Comparison of ENCODE assay signal across 5 worm cellular contexts in the genomic region with DNA sequence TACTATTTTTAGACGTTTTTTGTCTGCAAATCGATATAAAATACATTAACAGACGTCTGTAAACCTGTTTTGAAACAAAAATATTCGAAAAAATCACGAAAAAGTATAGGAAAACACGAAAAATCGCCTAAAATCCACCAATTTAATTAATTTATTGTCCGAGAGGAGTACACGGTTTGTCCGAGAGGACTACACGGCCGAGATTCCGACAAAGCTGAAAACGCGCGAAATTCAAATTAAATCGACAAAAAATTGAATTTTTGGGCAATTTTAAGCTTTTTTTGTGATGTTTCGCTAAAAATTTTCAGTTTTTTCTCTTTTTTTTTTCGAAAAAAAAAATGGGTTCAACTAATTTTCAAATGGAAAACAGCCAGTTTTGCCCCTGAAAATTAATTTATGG.
A peak's percentile ranks its signal among the peaks of the same experiment; 100 is the strongest.
TF ChIP-seq lines count a peak whose summit lies in the region.

No protein-coding gene starts in this region.

TF ChIP-seq in whole organism, L1 larva, 84 proteins besides CTCF, POLR2A, EP300 and RAD21 (continues in another document):
- TF ChIP-seq aly-2 (tag; optimal IDR thresholded peaks at IDR 0.05; lab: Kevin White, UChicago) (no peak), hlh-4 (tag; optimal IDR thresholded peaks at IDR 0.05; lab: Kevin White, UChicago) (no peak), alr-1 (tag; optimal IDR thresholded peaks at IDR 0.05; lab: Kevin White, UChicago; ENCODE audit: borderline replicate concordance) (no peak), nhr-90 (tag; optimal IDR thresholded peaks at IDR 0.05; lab: Kevin White, UChicago; ENCODE audit: poor library complexity) (peak; percentile 88), hlh-17 (GFP tag; optimal IDR thresholded peaks at IDR 0.05; lab: Kevin White, UChicago; ENCODE audit: borderline replicate concordance) (no peak), fkh-8 (tag; optimal IDR thresholded peaks at IDR 0.05; lab: Kevin White, UChicago) (peak; percentile 7), ceh-63 (GFP tag; optimal IDR thresholded peaks at IDR 0.05; lab: Kevin White, UChicago) (no peak), efl-3 (GFP tag; optimal IDR thresholded peaks at IDR 0.05; lab: Kevin White, UChicago) (peak; percentile 40), dsc-1 (tag; optimal IDR thresholded peaks at IDR 0.05; lab: Kevin White, UChicago) (peak; percentile 75), zag-1 (tag; optimal IDR thresholded peaks at IDR 0.05; lab: Kevin White, UChicago) (no peak), hpl-2 (GFP tag; optimal IDR thresholded peaks at IDR 0.05; lab: Kevin White, UChicago) (no peak), pag-3 (tag; optimal IDR thresholded peaks at IDR 0.05; lab: Kevin White, UChicago; ENCODE audit: borderline replicate concordance, insufficient read depth) (no peak), fos-1 (tag; optimal IDR thresholded peaks at IDR 0.05; lab: Kevin White, UChicago) (no peak), C34B4.2 (tag; optimal IDR thresholded peaks at IDR 0.05; lab: Kevin White, UChicago) (peak; percentile 21), aha-1 (tag; optimal IDR thresholded peaks at IDR 0.05; lab: Kevin White, UChicago) (no peak), elt-3 (tag; optimal IDR thresholded peaks at IDR 0.05; lab: Kevin White, UChicago) (peak in 2 of 6 experiments; percentile 35 to 49)

TF ChIP-seq in whole organism, L3 larva, 47 proteins besides CTCF, POLR2A, EP300 and RAD21 (continues in another document):
- TF ChIP-seq eor-1 (tag; optimal IDR thresholded peaks at IDR 0.05; lab: Kevin White, UChicago) (no peak), nhr-12 (tag; optimal IDR thresholded peaks at IDR 0.05; lab: Kevin White, UChicago) (no peak), nhr-25 (tag; optimal IDR thresholded peaks at IDR 0.05; lab: Kevin White, UChicago) (peak; percentile 44), mml-1 (tag; optimal IDR thresholded peaks at IDR 0.05; lab: Kevin White, UChicago) (no peak), unc-62 (GFP tag; optimal IDR thresholded peaks at IDR 0.05; lab: Kevin White, UChicago) (no peak), ztf-11 (tag; optimal IDR thresholded peaks at IDR 0.05; lab: Kevin White, UChicago) (no peak), nhr-28 (tag; optimal IDR thresholded peaks at IDR 0.05; lab: Kevin White, UChicago) (no peak), nfya-1 (tag; optimal IDR thresholded peaks at IDR 0.05; lab: Kevin White, UChicago; ENCODE audit: insufficient read depth) (peak; percentile 25), elt-2 (tag; optimal IDR thresholded peaks at IDR 0.05; lab: Kevin White, UChicago) (peak; percentile 22), nhr-11 (tag; optimal IDR thresholded peaks at IDR 0.05; lab: Kevin White, UChicago) (no peak), snpc-4 (tag; optimal IDR thresholded peaks at IDR 0.05; lab: Kevin White, UChicago) (peak; percentile 71), zag-1 (tag; optimal IDR thresholded peaks at IDR 0.05; lab: Kevin White, UChicago) (no peak), fkh-10 (GFP tag; optimal IDR thresholded peaks at IDR 0.05; lab: Kevin White, UChicago) (no peak), ceh-16 (tag; optimal IDR thresholded peaks at IDR 0.05; lab: Kevin White, UChicago) (no peak), R02D3.7 (tag; optimal IDR thresholded peaks at IDR 0.05; lab: Kevin White, UChicago) (no peak), sea-2 (GFP tag; optimal IDR thresholded peaks at IDR 0.05; lab: Kevin White, UChicago) (no peak), pqm-1 (tag; optimal IDR thresholded peaks at IDR 0.05; lab: Kevin White, UChicago) (peak; percentile 39), lin-39 (tag; optimal IDR thresholded peaks at IDR 0.05; lab: Kevin White, UChicago) (no peak), ceh-28 (tag; optimal IDR thresholded peaks at IDR 0.05; lab: Kevin White, UChicago) (no peak)

TF ChIP-seq in whole organism, early embryonic, 17 proteins besides CTCF, POLR2A, EP300 and RAD21:
- TF ChIP-seq ceh-13 (GFP tag; optimal IDR thresholded peaks at IDR 0.05; lab: Kevin White, UChicago): no peak
- no peak for TF ChIP-seq ets-7 (tag; optimal IDR thresholded peaks at IDR 0.05; lab: Kevin White, UChicago)
- TF ChIP-seq tbx-37 (GFP tag; conservative IDR thresholded peaks at IDR 0.05; lab: Robert Waterston, UW): peak; percentile 43; the same call in 1 of the 2 replicates
- TF ChIP-seq pes-1 (GFP tag; IDR thresholded peaks at IDR 0.05; lab: Robert Waterston, UW): peak; percentile 45; the same call in 1 of the 2 replicates

TF ChIP-seq in whole organism, midembryonic, 9 proteins besides CTCF, POLR2A, EP300 and RAD21:
- TF ChIP-seq ztf-29 (GFP tag; IDR thresholded peaks at IDR 0.05; lab: Robert Waterston, UW): no peak
- TF ChIP-seq med-1 (GFP tag; optimal IDR thresholded peaks at IDR 0.05; lab: Kevin White, UChicago; ENCODE audit: insufficient read depth): no peak
- TF ChIP-seq T22C8.4 (GFP tag; IDR thresholded peaks at IDR 0.05; lab: Robert Waterston, UW): no peak
- 0 out of 2 replicates have a peak, but pooled peaks have one; percentile 12 for TF ChIP-seq ztf-23 (GFP tag; IDR thresholded peaks at IDR 0.05; lab: Robert Waterston, UW)

TF ChIP-seq in whole organism, young adult, 124 proteins besides CTCF, POLR2A, EP300 and RAD21 (continues in another document):
- no peak for TF ChIP-seq F23B12.7 (tag; optimal IDR thresholded peaks at IDR 0.05; lab: Kevin White, UChicago; ENCODE audit: insufficient read depth)
- 0 out of 2 replicates have a peak, but pooled peaks have one; percentile 21 for TF ChIP-seq Y67H2A.10 (GFP tag; conservative IDR thresholded peaks at IDR 0.05; lab: Robert Waterston, UW)
- peak; percentile 72 for TF ChIP-seq D2030.7 (GFP tag; IDR thresholded peaks at IDR 0.05; lab: Robert Waterston, UW)
- TF ChIP-seq ztf-22 (GFP tag; optimal IDR thresholded peaks at IDR 0.05; lab: Kevin White, UChicago): no peak
- 0 out of 2 replicates have a peak, but pooled peaks have one; percentile 32 for TF ChIP-seq bed-2 (GFP tag; IDR thresholded peaks at IDR 0.05; lab: Robert Waterston, UW)
- peak; percentile 91 for TF ChIP-seq unc-130 (GFP tag; optimal IDR thresholded peaks at IDR 0.05; lab: Kevin White, UChicago)
- no peak for TF ChIP-seq nfya-1 (tag; optimal IDR thresholded peaks at IDR 0.05; lab: Kevin White, UChicago; ENCODE audit: borderline replicate concordance, insufficient read depth)
- TF ChIP-seq atf-7 (tag; optimal IDR thresholded peaks at IDR 0.05; lab: Kevin White, UChicago): no peak
- peak; percentile 77 for TF ChIP-seq dox-1 (GFP tag; IDR thresholded peaks at IDR 0.05; lab: Robert Waterston, UW)
- TF ChIP-seq somi-1 (GFP tag; optimal IDR thresholded peaks at IDR 0.05; lab: Kevin White, UChicago): no peak
- TF ChIP-seq F22D6.2 (tag; optimal IDR thresholded peaks at IDR 0.05; lab: Kevin White, UChicago): peak; percentile 22
- no peak for TF ChIP-seq gei-17 (GFP tag; optimal IDR thresholded peaks at IDR 0.05; lab: Kevin White, UChicago)
- no peak for TF ChIP-seq unc-62 (GFP tag; optimal IDR thresholded peaks at IDR 0.05; lab: Kevin White, UChicago)
- 0 out of 2 replicates have a peak, but pooled peaks have one; percentile 66 for TF ChIP-seq ztf-25 (GFP tag; IDR thresholded peaks at IDR 0.05; lab: Robert Waterston, UW)
- no peak for TF ChIP-seq zim-3 (tag; optimal IDR thresholded peaks at IDR 0.05; lab: Kevin White, UChicago)
- TF ChIP-seq nhr-179 (tag; optimal IDR thresholded peaks at IDR 0.05; lab: Kevin White, UChicago): no peak
- TF ChIP-seq F37B4.10 (GFP tag; IDR thresholded peaks at IDR 0.05; lab: Robert Waterston, UW): no peak
- TF ChIP-seq mcd-1 (GFP tag; IDR thresholded peaks at IDR 0.05; lab: Robert Waterston, UW): peak; percentile 79
- TF ChIP-seq lsy-27 (tag; optimal IDR thresholded peaks at IDR 0.05; lab: Kevin White, UChicago; ENCODE audit: borderline replicate concordance, insufficient read depth): no peak
- peak; percentile 16 for TF ChIP-seq F52B5.7 (tag; optimal IDR thresholded peaks at IDR 0.05; lab: Kevin White, UChicago)
- peak; percentile 37 for TF ChIP-seq ztf-26 (tag; optimal IDR thresholded peaks at IDR 0.05; lab: Kevin White, UChicago)
- TF ChIP-seq egl-44 (GFP tag; IDR thresholded peaks at IDR 0.05; lab: Robert Waterston, UW): no peak
- peak; percentile 59; the same call in 1 of the 2 replicates for TF ChIP-seq ztf-6 (GFP tag; IDR thresholded peaks at IDR 0.05; lab: Robert Waterston, UW)
- TF ChIP-seq madf-6 (GFP tag; IDR thresholded peaks at IDR 0.05; lab: Robert Waterston, UW): peak; percentile 69
- no peak for TF ChIP-seq die-1 (tag; optimal IDR thresholded peaks at IDR 0.05; lab: Kevin White, UChicago)
- TF ChIP-seq nfya-2 (GFP tag; IDR thresholded peaks at IDR 0.05; lab: Robert Waterston, UW): no peak
- no peak for TF ChIP-seq F55B11.4 (tag; optimal IDR thresholded peaks at IDR 0.05; lab: Kevin White, UChicago; ENCODE audit: borderline replicate concordance, insufficient read depth)
- TF ChIP-seq mxl-1 (tag; optimal IDR thresholded peaks at IDR 0.05; lab: Kevin White, UChicago): no peak
- TF ChIP-seq nhr-80 (tag; optimal IDR thresholded peaks at IDR 0.05; lab: Kevin White, UChicago): no peak
- TF ChIP-seq snpc-1.1 (tag; optimal IDR thresholded peaks at IDR 0.05; lab: Kevin White, UChicago; ENCODE audit: insufficient read depth): no peak
- TF ChIP-seq F10E7.11 (tag; optimal IDR thresholded peaks at IDR 0.05; lab: Kevin White, UChicago): no peak
- no peak for TF ChIP-seq C06A6.2 (GFP tag; conservative IDR thresholded peaks at IDR 0.05; lab: Robert Waterston, UW)
- no peak for TF ChIP-seq akir-1 (GFP tag; optimal IDR thresholded peaks at IDR 0.05; lab: Kevin White, UChicago)
- peak; percentile 56 for TF ChIP-seq ceh-100 (GFP tag; IDR thresholded peaks at IDR 0.05; lab: Robert Waterston, UW)
- peak; percentile 59; the same call in 1 of the 2 replicates for TF ChIP-seq hsf-1 (GFP tag; IDR thresholded peaks at IDR 0.05; lab: Robert Waterston, UW)
- no peak for TF ChIP-seq nhr-90 (tag; optimal IDR thresholded peaks at IDR 0.05; lab: Kevin White, UChicago)
- TF ChIP-seq madf-8 (GFP tag; conservative IDR thresholded peaks at IDR 0.05; lab: Robert Waterston, UW): peak; percentile 37
- peak; percentile 11; the same call in 1 of the 2 replicates for TF ChIP-seq Y56A3A.18 (GFP tag; IDR thresholded peaks at IDR 0.05; lab: Robert Waterston, UW)
- no peak for TF ChIP-seq hlh-12 (tag; optimal IDR thresholded peaks at IDR 0.05; lab: Kevin White, UChicago)
- peak; percentile 65 for TF ChIP-seq ztf-18 (tag; optimal IDR thresholded peaks at IDR 0.05; lab: Kevin White, UChicago)
- no peak for TF ChIP-seq ceh-58 (GFP tag; IDR thresholded peaks at IDR 0.05; lab: Robert Waterston, UW)
- peak; percentile 94 for TF ChIP-seq lin-54 (GFP tag; optimal IDR thresholded peaks at IDR 0.05; lab: Kevin White, UChicago)
- TF ChIP-seq madf-10 (tag; optimal IDR thresholded peaks at IDR 0.05; lab: Kevin White, UChicago): peak; percentile 51
- peak; percentile 79 for TF ChIP-seq Y53G8AR.9 (GFP tag; conservative IDR thresholded peaks at IDR 0.05; lab: Robert Waterston, UW)
- TF ChIP-seq hrde-1 (tag; optimal IDR thresholded peaks at IDR 0.05; lab: Kevin White, UChicago; ENCODE audit: borderline replicate concordance): peak; percentile 83

Comparison
In these comparisons a context has a peak if more than half of its experiments do, and no peak if none do; other contexts are left out.
1. Of the 8 proteins assayed by ChIP-seq in both whole organism, young adult and whole organism, L1 larva: peak only in whole organism, young adult: none; only in whole organism, L1 larva: nhr-90; in both: dpl-1, efl-1, snpc-4 and unc-130; in neither: 2; mixed calls (peak in some experiments, not most) for 1.